Fruit fly (Drosophila melanogaster) whole organism, embryonic: ENCODE measurements around the gene EMC6.

Experiments used
- ATbp ChIP-seq: fragments of 200-800 bp; sonication (Bioruptor generic); optimal IDR thresholded peaks from 2 replicates; lab custom pipeline; 2017; ENCODE audit warnings: missing biosample characterization, mild to moderate bottlenecking, missing genetic modification characterization, missing genetic modification reagents
- Ada2b ChIP-seq: fragments of 200-800 bp; sonication (Bioruptor generic); IDR thresholded peaks from 2 replicates; pipeline ENCODE4 v1.3.6; 2022; ENCODE audit warnings: missing biosample characterization, missing genetic modification characterization
- Atf-2 ChIP-seq: fragments of 200-800 bp; sonication (Bioruptor generic); optimal IDR thresholded peaks from 2 replicates; lab custom pipeline; 2016; ENCODE audit warnings: missing biosample characterization, missing genetic modification characterization
- Bteb2 ChIP-seq: fragments of 200-800 bp; sonication (Bioruptor generic); optimal IDR thresholded peaks from 2 replicates; lab custom pipeline; 2016; ENCODE audit warnings: missing biosample characterization, missing genetic modification characterization
- CG10654 ChIP-seq: fragments of 200-800 bp; sonication (Bioruptor generic); optimal IDR thresholded peaks from 2 replicates; lab custom pipeline; 2016; ENCODE audit warnings: missing biosample characterization, missing genetic modification characterization
- CG11398 ChIP-seq: fragments of 200-800 bp; sonication (Bioruptor generic); optimal IDR thresholded peaks from 2 replicates; lab custom pipeline; 2016; ENCODE audit warnings: missing biosample characterization, missing genetic modification characterization
- CG11696 ChIP-seq: fragments of 200-800 bp; sonication (Bioruptor generic); IDR thresholded peaks from 2 replicates; pipeline ENCODE4 v1.3.6; 2022; ENCODE audit warnings: missing biosample characterization, missing genetic modification characterization
- CG12219 ChIP-seq: fragments of 200-800 bp; sonication (Bioruptor generic); optimal IDR thresholded peaks from 3 replicates; lab custom pipeline; 2018; ENCODE audit warnings: missing biosample characterization, mild to moderate bottlenecking, missing genetic modification characterization
- CG12659 ChIP-seq: fragments of 200-800 bp; sonication (Bioruptor generic); optimal IDR thresholded peaks from 3 replicates; lab custom pipeline; 2017; ENCODE audit warnings: mild to moderate bottlenecking, missing biosample characterization, missing genetic modification reagents, missing genetic modification characterization
- CG12942 ChIP-seq: fragments of 200-800 bp; sonication (Bioruptor generic); optimal IDR thresholded peaks from 3 replicates; lab custom pipeline; 2016; ENCODE audit warnings: missing biosample characterization, missing genetic modification characterization
- CG13424 ChIP-seq: fragments of 200-800 bp; sonication (Bioruptor generic); optimal IDR thresholded peaks from 2 replicates; lab custom pipeline; 2019; ENCODE audit warnings: missing biosample characterization, mild to moderate bottlenecking, missing genetic modification characterization, moderate library complexity
- CG14667 ChIP-seq: fragments of 200-800 bp; sonication (Bioruptor generic); IDR thresholded peaks from 2 replicates; pipeline ENCODE4 v1.3.6; 2022; ENCODE audit warnings: missing biosample characterization, missing genetic modification characterization
- CG15601 ChIP-seq: fragments of 200-800 bp; sonication (Bioruptor generic); optimal IDR thresholded peaks from 3 replicates; lab custom pipeline; 2019; ENCODE audit warnings: missing biosample characterization, mild to moderate bottlenecking, missing genetic modification characterization, moderate library complexity
- CG17802 ChIP-seq: fragments of 200-800 bp; sonication (Bioruptor generic); optimal IDR thresholded peaks from 2 replicates; lab custom pipeline; 2018; ENCODE audit warnings: missing biosample characterization, mild to moderate bottlenecking, missing genetic modification characterization, moderate library complexity
- CG18476 ChIP-seq: fragments of 200-800 bp; sonication (Bioruptor generic); optimal IDR thresholded peaks from 2 replicates; lab custom pipeline; 2016; ENCODE audit warnings: missing biosample characterization, mild to moderate bottlenecking, missing genetic modification characterization
- CG2678 ChIP-seq: fragments of 200-800 bp; sonication (Bioruptor generic); optimal IDR thresholded peaks from 3 replicates; lab custom pipeline; 2019; ENCODE audit warnings: missing biosample characterization, mild to moderate bottlenecking, missing genetic modification characterization, moderate library complexity
- CG3281 ChIP-seq: fragments of 200-800 bp; sonication (Bioruptor generic); optimal IDR thresholded peaks from 3 replicates; lab custom pipeline; 2017; ENCODE audit warnings: missing biosample characterization, mild to moderate bottlenecking, missing genetic modification characterization
- CG8290 ChIP-seq, 3 experiments: fragments of 200-800 bp; sonication (Bioruptor generic); optimal IDR thresholded peaks; 2 replicates each; lab custom pipeline; 2016 to 2019; ENCODE audit warnings: missing biosample characterization in 3 of 3, missing genetic modification characterization in 3 of 3, mild to moderate bottlenecking in 2 of 3, moderate library complexity in 1 of 3
- CG8944 ChIP-seq: fragments of 200-800 bp; sonication (Bioruptor generic); optimal IDR thresholded peaks from 3 replicates; lab custom pipeline; 2016; ENCODE audit warnings: missing biosample characterization, missing genetic modification characterization
- Dbx ChIP-seq: fragments of 200-800 bp; sonication (Bioruptor generic); IDR thresholded peaks from 3 replicates; pipeline ENCODE4 v1.3.6; 2022; ENCODE audit warnings: missing biosample characterization, missing genetic modification characterization
- Deaf1 ChIP-seq: fragments of 200-800 bp; optimal IDR thresholded peaks from 3 replicates; lab custom pipeline; 2019; ENCODE audit warnings: missing biosample characterization, mild to moderate bottlenecking, missing genetic modification characterization, moderate library complexity
- Dp ChIP-seq: fragments of 200-800 bp; sonication (Bioruptor generic); optimal IDR thresholded peaks from 2 replicates; lab custom pipeline; 2018; ENCODE audit warnings: missing biosample characterization, mild to moderate bottlenecking, missing genetic modification characterization, moderate library complexity
- Jarid2 ChIP-seq: fragments of 200-800 bp; sonication (Bioruptor generic); optimal IDR thresholded peaks from 3 replicates; lab custom pipeline; 2017; ENCODE audit warnings: mild to moderate bottlenecking, missing biosample characterization, missing genetic modification reagents, missing genetic modification characterization
- MTF-1 ChIP-seq: fragments of 200-800 bp; sonication (Bioruptor generic); optimal IDR thresholded peaks from 2 replicates; lab custom pipeline; 2018; ENCODE audit warnings: missing biosample characterization, mild to moderate bottlenecking, missing genetic modification characterization, borderline replicate concordance
- Neu2 ChIP-seq: fragments of 200-800 bp; sonication (Bioruptor generic); optimal IDR thresholded peaks from 3 replicates; lab custom pipeline; 2016; ENCODE audit warnings: missing biosample characterization, missing genetic modification characterization, borderline replicate concordance
- Rfx ChIP-seq: fragments of 200-800 bp; sonication (Bioruptor generic); IDR thresholded peaks from 2 replicates; pipeline ENCODE4 v1.3.6; 2022; ENCODE audit warnings: missing biosample characterization, missing genetic modification characterization
- Six4 ChIP-seq: fragments of 200-800 bp; sonication (Bioruptor generic); optimal IDR thresholded peaks from 2 replicates; lab custom pipeline; 2016; ENCODE audit warnings: missing biosample characterization, missing genetic modification characterization
- bab2 ChIP-seq: fragments of 200-800 bp; sonication (Bioruptor generic); optimal IDR thresholded peaks from 2 replicates; lab custom pipeline; 2016; ENCODE audit warnings: missing biosample characterization, missing genetic modification characterization
- bcd ChIP-seq: fragments of 200-800 bp; sonication (Bioruptor generic); optimal IDR thresholded peaks from 2 replicates; lab custom pipeline; 2017; ENCODE audit warnings: missing biosample characterization, mild to moderate bottlenecking, missing genetic modification characterization
- btn ChIP-seq: fragments of 200-800 bp; sonication (Bioruptor generic); optimal IDR thresholded peaks from 2 replicates; lab custom pipeline; 2016; ENCODE audit warnings: missing biosample characterization, missing genetic modification characterization
- corto ChIP-seq: fragments of 200-800 bp; sonication (Bioruptor generic); optimal IDR thresholded peaks from 2 replicates; lab custom pipeline; 2016; ENCODE audit warnings: missing biosample characterization, mild to moderate bottlenecking, missing genetic modification characterization, moderate library complexity
- da ChIP-seq: fragments of 200-800 bp; sonication (Bioruptor generic); optimal IDR thresholded peaks from 2 replicates; lab custom pipeline; 2016; ENCODE audit warnings: missing biosample characterization, missing genetic modification characterization
- dimm ChIP-seq: fragments of 200-800 bp; sonication (Bioruptor generic); IDR thresholded peaks from 2 replicates; pipeline ENCODE4 v1.3.6; 2022; ENCODE audit warnings: missing biosample characterization, missing genetic modification characterization
- ems ChIP-seq: fragments of 200-800 bp; sonication (Bioruptor generic); optimal IDR thresholded peaks from 3 replicates; lab custom pipeline; 2016; ENCODE audit warnings: missing biosample characterization, missing genetic modification characterization
- gem ChIP-seq: fragments of 200-800 bp; sonication (Bioruptor generic); optimal IDR thresholded peaks from 2 replicates; lab custom pipeline; 2019; ENCODE audit warnings: missing biosample characterization, mild to moderate bottlenecking, missing genetic modification characterization, moderate library complexity
- klu ChIP-seq: fragments of 200-800 bp; sonication (Bioruptor generic); IDR thresholded peaks from 2 replicates; pipeline ENCODE4 v1.3.6; 2022; ENCODE audit warnings: missing biosample characterization, missing genetic modification characterization
- mirr ChIP-seq: fragments of 200-800 bp; sonication (Bioruptor generic); optimal IDR thresholded peaks from 3 replicates; lab custom pipeline; 2018; ENCODE audit warnings: missing biosample characterization, mild to moderate bottlenecking, missing genetic modification characterization
- otp ChIP-seq: fragments of 200-800 bp; sonication (Bioruptor generic); IDR thresholded peaks from 3 replicates; pipeline ENCODE4, ENCODE4 v1.3.6; 2022; ENCODE audit warnings: missing biosample characterization, missing genetic modification characterization
- pb ChIP-seq: fragments of 200-800 bp; sonication (Bioruptor generic); optimal IDR thresholded peaks from 3 replicates; lab custom pipeline; 2016; ENCODE audit warnings: missing biosample characterization, missing genetic modification characterization
- row ChIP-seq: fragments of 200-800 bp; sonication (Bioruptor generic); IDR thresholded peaks from 3 replicates; pipeline ENCODE4 v1.3.6; 2022; ENCODE audit warnings: missing biosample characterization, missing genetic modification characterization
- slbo ChIP-seq: fragments of 200-800 bp; sonication (Bioruptor generic); IDR thresholded peaks from 2 replicates; pipeline ENCODE4 v1.3.6; 2022; ENCODE audit warnings: missing biosample characterization, missing genetic modification characterization
- slou ChIP-seq: fragments of 200-800 bp; sonication (Bioruptor generic); optimal IDR thresholded peaks from 3 replicates; lab custom pipeline; 2016; ENCODE audit warnings: missing biosample characterization, missing genetic modification characterization
- sqz ChIP-seq: fragments of 200-800 bp; sonication (Bioruptor generic); optimal IDR thresholded peaks from 3 replicates; lab custom pipeline; 2018; ENCODE audit warnings: missing biosample characterization, mild to moderate bottlenecking, missing genetic modification characterization
- tgo ChIP-seq: fragments of 200-800 bp; sonication (Bioruptor generic); IDR thresholded peaks from 3 replicates; pipeline ENCODE4 v1.3.6; 2022; ENCODE audit warnings: missing biosample characterization, missing genetic modification characterization
- tna ChIP-seq: fragments of 200-800 bp; sonication (Bioruptor generic); IDR thresholded peaks from 2 replicates; pipeline ENCODE4 v1.3.6; 2022; ENCODE audit warnings: missing biosample characterization, missing genetic modification characterization; ENCODE audit not compliant: partially characterized antibody
- toy ChIP-seq: fragments of 200-800 bp; sonication (Bioruptor generic); IDR thresholded peaks from 2 replicates; pipeline ENCODE4 v1.3.6; 2022; ENCODE audit warnings: missing biosample characterization, missing genetic modification characterization
- tx ChIP-seq: fragments of 200-800 bp; sonication (Bioruptor generic); optimal IDR thresholded peaks from 2 replicates; lab custom pipeline; 2016; ENCODE audit warnings: missing biosample characterization, missing genetic modification characterization
- vnd ChIP-seq: fragments of 200-800 bp; sonication (Bioruptor generic); IDR thresholded peaks from 3 replicates; pipeline ENCODE4 v1.3.6; 2022; ENCODE audit warnings: missing biosample characterization, missing genetic modification characterization; ENCODE audit not compliant: partially characterized antibody
- zfh2 ChIP-seq: fragments of 200-800 bp; sonication (Bioruptor generic); optimal IDR thresholded peaks from 2 replicates; lab custom pipeline; 2016; ENCODE audit warnings: missing biosample characterization, missing genetic modification characterization

The EMC6 gene

DNA sequence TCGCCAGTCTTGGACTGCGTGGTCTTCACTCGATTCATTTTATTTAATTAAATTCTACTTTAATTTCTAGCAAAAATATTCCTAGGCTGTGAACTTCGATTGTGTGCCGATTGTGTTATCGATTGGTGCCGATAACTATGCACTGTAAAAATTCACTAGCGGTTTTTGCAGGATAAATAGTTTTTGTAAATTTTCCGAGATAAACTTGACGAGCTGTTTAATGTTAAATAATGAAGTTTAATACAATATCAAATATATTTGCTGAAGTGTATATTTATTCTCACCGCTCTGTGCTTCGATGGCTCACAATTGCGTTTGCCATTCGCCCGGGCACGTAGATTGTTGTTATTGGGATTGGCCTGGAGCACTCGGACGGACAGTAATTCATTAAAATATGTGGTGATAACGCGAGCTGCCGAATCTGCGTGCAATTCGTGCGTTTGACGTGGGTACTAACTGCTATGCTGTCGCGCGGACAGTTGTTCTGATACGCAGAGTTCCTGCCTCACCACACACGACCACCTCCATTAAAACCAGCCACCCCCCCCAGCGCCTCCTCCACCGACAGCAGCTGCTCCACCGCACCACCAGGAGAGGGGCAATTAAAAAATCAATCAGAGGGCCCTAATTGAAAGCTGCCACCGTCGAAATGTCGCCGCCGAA, at the start of gene EMC6, which contains the start of gene Hr96 (continued):
- TF ChIP-seq btn (GFP tag; lab: Kevin White, UChicago) (peak; percentile 81), ATbp (GFP tag; lab: Kevin White, UChicago) (peak; percentile 84), CG14667 (peak; percentile 88), vnd (GFP tag; lab: Robert Waterston, UW) (peak; percentile 60; the same call in 2 of the 3 replicates), Bteb2 (GFP tag; lab: Kevin White, UChicago) (peak; percentile 93), CG12659 (GFP tag; lab: Kevin White, UChicago) (peak; percentile 97), tx (GFP tag; lab: Kevin White, UChicago) (peak; percentile 91), bcd (GFP tag; lab: Kevin White, UChicago) (peak; percentile 94), zfh2 (GFP tag; lab: Kevin White, UChicago) (peak; percentile 95), toy (GFP tag; lab: Robert Waterston, UW) (peak; percentile 78), Atf-2 (GFP tag; lab: Kevin White, UChicago) (peak; percentile 90), Dbx (GFP tag; lab: Robert Waterston, UW) (peak; percentile 96), mirr (GFP tag; lab: Kevin White, UChicago) (peak; percentile 81), CG13424 (tag; lab: Kevin White, UChicago) (peak; percentile 94), corto (GFP tag; lab: Kevin White, UChicago) (peak; percentile 80), ems (GFP tag; lab: Kevin White, UChicago) (peak; percentile 96), otp (GFP tag; lab: Robert Waterston, UW) (peak; percentile 92), sqz (no peak), tgo (GFP tag; lab: Robert Waterston, UW) (peak; percentile 92), CG18476 (GFP tag; lab: Kevin White, UChicago) (peak; percentile 94), CG10654 (GFP tag; lab: Kevin White, UChicago) (peak; percentile 93), dimm (GFP tag; lab: Robert Waterston, UW) (peak; percentile 75), slbo (GFP tag; lab: Robert Waterston, UW) (peak; percentile 97), pb (GFP tag; lab: Kevin White, UChicago) (peak; percentile 69), CG3281 (GFP tag; lab: Kevin White, UChicago) (peak; percentile 91), CG8944 (peak; percentile 91), CG12219 (GFP tag; lab: Kevin White, UChicago) (peak; percentile 86), CG2678 (tag; lab: Kevin White, UChicago) (peak; percentile 93), CG11398 (GFP tag; lab: Kevin White, UChicago) (peak; percentile 82), CG17802 (tag; lab: Kevin White, UChicago) (peak; percentile 82), gem (peak; percentile 96), tna (peak; percentile 82), Six4 (GFP tag; lab: Kevin White, UChicago) (peak; percentile 91), Deaf1 (tag; lab: Kevin White, UChicago) (peak; percentile 79), Ada2b (GFP tag; lab: Robert Waterston, UW) (peak; percentile 90), da (peak; percentile 60), Jarid2 (no peak), Neu2 (peak; percentile 32), row (GFP tag; lab: Robert Waterston, UW) (peak; percentile 97), klu (GFP tag; lab: Robert Waterston, UW) (peak; percentile 88), Rfx (GFP tag; lab: Robert Waterston, UW) (peak; percentile 97), CG15601 (tag; lab: Kevin White, UChicago) (peak; percentile 84), CG11696 (GFP tag; lab: Robert Waterston, UW) (peak; percentile 81), bab2 (peak; percentile 94), CG8290 (GFP tag; optimal IDR thresholded peaks at IDR 0.05; lab: Kevin White, UChicago) (no peak), CG8290 (tag; optimal IDR thresholded peaks at IDR 0.05; lab: Kevin White, UChicago) (peak in 1 of 2 experiments; percentile 98), slou (GFP tag; lab: Kevin White, UChicago) (no peak), Dp (GFP tag; lab: Kevin White, UChicago) (peak; percentile 39), CG12942 (GFP tag; lab: Kevin White, UChicago) (peak; percentile 93), MTF-1 (GFP tag; lab: Kevin White, UChicago) (peak; percentile 88)
